Worm (Caenorhabditis elegans) whole organism, midembryonic: ENCODE results near the gene fbxb-81.

Experiments
- T22C8.4 ChIP-seq: fragments of 200-800 bp; sonication (Bioruptor generic); IDR thresholded peaks from 2 replicates; pipeline ENCODE4 v1.3.6; 2022; ENCODE audit warnings: missing genetic modification characterization, missing compliant biosample characterization
- cog-1 ChIP-seq: sonication (generic microtip); optimal IDR thresholded peaks from 2 replicates; lab custom pipeline; 2016; ENCODE audit warnings: missing genetic modification characterization, missing compliant biosample characterization
- flt-1 ChIP-seq: fragments of 200-800 bp; sonication (Bioruptor generic); IDR thresholded peaks from 2 replicates; pipeline ENCODE4 v1.3.6; 2022; ENCODE audit warnings: missing genetic modification characterization, missing compliant biosample characterization
- klf-2 ChIP-seq: fragments of 200-800 bp; sonication (Bioruptor generic); conservative IDR thresholded peaks from 2 replicates; pipeline ENCODE4 v1.3.6; 2022; ENCODE audit warnings: missing genetic modification reagents, missing genetic modification characterization, missing compliant biosample characterization
- med-1 ChIP-seq: sonication (generic microtip); optimal IDR thresholded peaks from 2 replicates; lab custom pipeline; 2017; ENCODE audit warnings: missing genetic modification characterization, mild to moderate bottlenecking, missing compliant biosample characterization, antibody characterized with exemption, missing genetic modification reagents; ENCODE audit not compliant: insufficient read depth
- ref-1 ChIP-seq: fragments of 200-800 bp; sonication (Bioruptor generic); conservative IDR thresholded peaks from 2 replicates; pipeline ENCODE4 v1.3.6; 2022; ENCODE audit warnings: missing genetic modification reagents, missing genetic modification characterization, missing compliant biosample characterization
- tab-1 ChIP-seq: fragments of 200-800 bp; sonication (Bioruptor generic); IDR thresholded peaks from 2 replicates; pipeline ENCODE4 v1.3.6; 2022; ENCODE audit warnings: missing genetic modification characterization, missing compliant biosample characterization
- ztf-23 ChIP-seq: fragments of 200-800 bp; sonication (Bioruptor generic); IDR thresholded peaks from 2 replicates; pipeline ENCODE4 v1.3.6; 2022; ENCODE audit warnings: missing genetic modification reagents, missing genetic modification characterization, missing compliant biosample characterization
- ztf-29 ChIP-seq: fragments of 200-800 bp; sonication (Bioruptor generic); IDR thresholded peaks from 2 replicates; pipeline ENCODE4 v1.3.6; 2022; ENCODE audit warnings: missing genetic modification reagents, missing genetic modification characterization, missing compliant biosample characterization

fbxb-81 gene

DNA sequence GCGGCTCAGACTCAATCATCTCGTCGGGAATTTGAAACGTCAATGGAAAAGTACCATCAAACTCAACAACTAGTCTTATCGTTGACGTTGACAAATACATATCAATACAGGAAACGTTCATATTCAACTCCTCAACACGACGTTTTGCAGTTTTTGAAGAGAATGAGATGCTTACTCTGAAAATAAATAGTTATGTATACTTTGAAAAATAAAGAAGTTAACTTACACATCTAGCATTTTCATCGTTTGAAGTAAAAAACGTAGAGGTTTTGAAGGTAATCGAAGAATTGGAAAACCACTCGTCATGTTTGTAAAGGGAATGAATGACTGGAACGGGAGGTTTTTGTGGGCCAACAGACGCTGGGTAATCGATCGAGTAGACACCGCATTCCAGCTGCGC, at the start of gene fbxb-81:
fbxb-81 (minus strand) TSS at position 314 of the 400 bp plus-strand sequence.
- TF ChIP-seq ztf-29 (GFP tag; lab: Robert Waterston, UW) (no peak), tab-1 (GFP tag; lab: Robert Waterston, UW) (no peak), cog-1 (tag; lab: Kevin White, UChicago) (no peak), ztf-23 (GFP tag; lab: Robert Waterston, UW) (no peak)

- TF ChIP-seq med-1 (GFP tag; lab: Kevin White, UChicago) (no peak), ztf-29 (GFP tag; lab: Robert Waterston, UW) (no peak), T22C8.4 (GFP tag; lab: Robert Waterston, UW) (no peak), ref-1 (GFP tag; lab: Robert Waterston, UW) (no peak), flt-1 (no peak), ztf-23 (GFP tag; lab: Robert Waterston, UW) (no peak), tab-1 (GFP tag; lab: Robert Waterston, UW) (no peak), klf-2 (no peak)
Observed at ce11 chrIII:190686-191085, 49.7 kb upstream of the fbxb-81 start, which contains the start of gene cox-17. cox-17 (plus strand) TSS chrIII:190986.

DNA sequence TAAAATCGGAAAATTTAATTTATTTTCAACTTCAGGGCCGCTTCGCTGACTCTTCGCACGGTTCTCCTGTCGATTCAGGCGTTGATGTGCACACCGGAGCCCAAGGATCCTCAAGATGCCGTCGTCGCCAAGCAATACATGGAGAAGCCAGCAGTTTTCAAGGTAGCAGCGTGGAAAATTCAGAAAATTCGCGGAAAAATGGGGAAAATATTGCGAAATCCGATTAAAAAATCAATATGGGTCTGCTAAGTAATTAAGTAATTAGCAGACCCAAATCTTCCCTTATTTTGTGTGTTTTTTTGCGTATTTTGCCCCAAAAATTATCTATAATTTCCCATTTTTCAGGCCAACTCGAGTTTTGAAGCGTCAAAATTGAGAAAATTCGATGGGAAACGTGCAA, 48.3 kb upstream of the fbxb-81 start:
- TF ChIP-seq med-1 (GFP tag; lab: Kevin White, UChicago), result no peak
- TF ChIP-seq tab-1 (GFP tag; lab: Robert Waterston, UW), result no peak
- no peak for TF ChIP-seq ref-1 (GFP tag; lab: Robert Waterston, UW)
- TF ChIP-seq T22C8.4 (GFP tag; lab: Robert Waterston, UW), result no peak
- no peak for TF ChIP-seq flt-1
- no peak for TF ChIP-seq ztf-29 (GFP tag; lab: Robert Waterston, UW)
- TF ChIP-seq cog-1 (tag; lab: Kevin White, UChicago), result no peak
- no peak for TF ChIP-seq klf-2
- TF ChIP-seq ztf-23 (GFP tag; lab: Robert Waterston, UW), result no peak

DNA sequence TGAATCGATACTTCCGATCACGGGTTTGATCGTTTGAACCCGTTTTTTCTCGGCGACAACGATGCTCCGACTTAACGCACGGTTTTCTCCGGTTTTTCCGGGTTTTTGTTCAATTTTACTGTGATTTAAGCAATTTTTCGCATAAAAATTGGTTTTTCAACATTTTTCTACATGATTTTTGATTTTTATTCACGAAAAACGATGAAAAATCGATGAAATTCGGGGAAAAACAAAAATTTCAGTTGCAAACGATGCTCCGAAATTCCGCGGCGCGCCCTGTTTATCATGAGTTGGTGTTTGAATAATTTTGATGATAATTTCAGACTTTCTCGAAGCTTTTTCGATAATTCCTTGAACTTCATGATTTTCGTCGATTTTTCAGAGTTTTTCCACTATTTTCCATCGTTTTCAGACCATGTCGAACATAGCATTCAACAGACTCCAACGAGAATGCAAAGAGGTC, 47.4 kb upstream of the fbxb-81 start, which contains the start of gene ubc-20:
ubc-20 (plus strand) TSS at position 413 of the 463 bp plus-strand sequence.
- TF ChIP-seq med-1 (GFP tag; lab: Kevin White, UChicago) (no peak), ztf-23 (GFP tag; lab: Robert Waterston, UW) (no peak), cog-1 (tag; lab: Kevin White, UChicago) (no peak), tab-1 (GFP tag; lab: Robert Waterston, UW) (no peak), ref-1 (GFP tag; lab: Robert Waterston, UW) (no peak), T22C8.4 (GFP tag; lab: Robert Waterston, UW) (no peak), flt-1 (no peak), ztf-29 (GFP tag; lab: Robert Waterston, UW) (no peak), klf-2 (no peak)

DNA sequence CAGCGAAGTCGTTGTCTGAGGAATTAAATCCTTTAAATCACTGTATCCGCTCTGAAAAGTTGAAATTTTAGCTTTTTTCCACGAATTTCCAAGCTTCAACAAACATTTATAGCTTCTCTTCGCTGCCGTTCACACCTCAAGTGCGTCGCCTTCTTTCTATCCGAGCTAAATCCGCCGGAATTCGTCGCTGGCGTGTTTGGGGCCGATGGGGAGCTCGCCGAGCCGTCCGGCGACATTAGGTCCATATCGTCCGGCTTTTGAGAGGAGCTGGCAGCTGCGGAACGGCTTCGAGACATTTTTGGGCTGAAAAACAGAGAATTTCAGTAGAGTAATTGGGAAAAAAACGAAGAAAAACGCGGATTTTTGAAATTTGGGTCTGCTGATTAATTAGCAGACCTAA, 46.8 kb upstream of the fbxb-81 start, which contains the start of gene mxl-2:
mxl-2 (minus strand) TSS at position 303 of the 400 bp plus-strand sequence.
- TF ChIP-seq flt-1 (no peak), tab-1 (GFP tag; lab: Robert Waterston, UW) (no peak), ztf-29 (GFP tag; lab: Robert Waterston, UW) (no peak), cog-1 (tag; lab: Kevin White, UChicago) (no peak), T22C8.4 (GFP tag; lab: Robert Waterston, UW) (no peak), med-1 (GFP tag; lab: Kevin White, UChicago) (no peak), ref-1 (GFP tag; lab: Robert Waterston, UW) (no peak), ztf-23 (GFP tag; lab: Robert Waterston, UW) (no peak), klf-2 (no peak)

DNA sequence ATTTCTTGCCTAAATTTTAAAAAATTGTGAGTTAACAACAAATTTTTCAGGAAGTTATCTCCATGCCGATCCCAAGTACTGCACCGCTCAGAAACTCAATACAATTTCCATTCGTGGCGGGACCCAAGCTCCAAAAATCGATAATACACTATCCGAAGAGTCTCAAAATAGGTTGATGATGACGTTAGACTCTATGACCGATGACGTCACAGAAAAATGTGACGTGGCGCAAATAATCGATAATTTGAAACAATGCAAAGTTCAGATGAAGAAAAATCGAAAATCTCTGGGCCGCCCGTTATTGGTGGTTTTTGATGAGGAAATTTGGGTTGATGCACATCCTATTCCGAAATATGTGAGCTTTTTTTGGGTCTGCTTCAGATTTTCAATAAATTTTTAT, 43.3 kb upstream of the fbxb-81 start:
- TF ChIP-seq T22C8.4 (GFP tag; lab: Robert Waterston, UW) (0 out of 2 replicates have a peak, but pooled peaks have one; percentile 5), cog-1 (tag; lab: Kevin White, UChicago) (no peak)

- TF ChIP-seq klf-2 (no peak), ref-1 (GFP tag; lab: Robert Waterston, UW) (no peak), med-1 (GFP tag; lab: Kevin White, UChicago) (no peak), flt-1 (no peak), ztf-29 (GFP tag; lab: Robert Waterston, UW) (no peak), tab-1 (GFP tag; lab: Robert Waterston, UW) (no peak), cog-1 (tag; lab: Kevin White, UChicago) (no peak), T22C8.4 (GFP tag; lab: Robert Waterston, UW) (no peak)
Observed at ce11 chrIII:183072-183471, 42.1 kb upstream of the fbxb-81 start.

- TF ChIP-seq ref-1 (GFP tag; lab: Robert Waterston, UW) (no peak), med-1 (GFP tag; lab: Kevin White, UChicago) (no peak), cog-1 (tag; lab: Kevin White, UChicago) (no peak), flt-1 (no peak), ztf-29 (GFP tag; lab: Robert Waterston, UW) (no peak), tab-1 (GFP tag; lab: Robert Waterston, UW) (no peak), klf-2 (no peak), ztf-23 (GFP tag; lab: Robert Waterston, UW) (no peak), T22C8.4 (GFP tag; lab: Robert Waterston, UW) (no peak)
Observed at ce11 chrIII:182080-182479, 41.1 kb upstream of the fbxb-81 start, which contains the start of gene F40G9.15. F40G9.15 (plus strand) TSS chrIII:182380.

DNA sequence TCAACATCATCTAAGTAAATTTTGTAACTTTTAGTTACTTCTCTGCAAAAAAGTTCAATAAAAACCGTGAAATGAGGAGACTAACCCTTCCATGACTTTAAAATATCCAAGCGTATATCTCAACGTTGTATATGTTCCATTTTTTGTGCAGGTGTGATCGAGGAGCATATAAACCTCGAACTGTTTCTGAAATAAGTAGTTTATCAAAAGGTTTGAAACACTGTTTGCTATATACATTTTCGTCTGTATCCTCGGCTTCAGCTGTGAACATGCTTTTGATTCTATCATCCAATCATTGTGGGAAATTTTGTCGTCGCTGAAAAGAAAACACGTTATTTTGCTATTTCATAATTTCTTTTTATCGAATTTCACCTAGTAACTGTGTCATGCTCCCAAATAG, 39.9 kb upstream of the fbxb-81 start, which contains the start of gene F40G9.5:
F40G9.5 (plus strand) TSS at position 301 of the 400 bp plus-strand sequence.
- no peak for TF ChIP-seq klf-2
- TF ChIP-seq flt-1, result no peak
- no peak for TF ChIP-seq med-1 (GFP tag; lab: Kevin White, UChicago)
- no peak for TF ChIP-seq ref-1 (GFP tag; lab: Robert Waterston, UW)
- no peak for TF ChIP-seq tab-1 (GFP tag; lab: Robert Waterston, UW)
- no peak for TF ChIP-seq ztf-23 (GFP tag; lab: Robert Waterston, UW)
- TF ChIP-seq ztf-29 (GFP tag; lab: Robert Waterston, UW), result no peak
- TF ChIP-seq cog-1 (tag; lab: Kevin White, UChicago), result no peak
- TF ChIP-seq T22C8.4 (GFP tag; lab: Robert Waterston, UW), result no peak
